Worm (Caenorhabditis elegans): ENCODE measurements around the gene ostf-4.

ce11 chrIII:10296904-10297303 is 21.5 kb downstream of the ostf-4 start:
- TF ChIP-seq tbx-8 (GFP tag; optimal IDR thresholded peaks at IDR 0.05) (no peak), unc-39 (tag; optimal IDR thresholded peaks at IDR 0.05) (no peak), sptf-1 (tag; optimal IDR thresholded peaks at IDR 0.05) (no peak), nhr-237 (tag; optimal IDR thresholded peaks at IDR 0.05) (no peak), lsy-2 (tag; optimal IDR thresholded peaks at IDR 0.05) (no peak), elt-1 (tag; optimal IDR thresholded peaks at IDR 0.05; ENCODE audit: borderline replicate concordance, insufficient read depth) (no peak), unc-62 (GFP tag; optimal IDR thresholded peaks at IDR 0.05) (no peak), nhr-2 (tag; optimal IDR thresholded peaks at IDR 0.05) (no peak), pha-4 (tag; optimal IDR thresholded peaks at IDR 0.05) (no peak), blmp-1 (tag; optimal IDR thresholded peaks at IDR 0.05) (no peak)

Measured in whole organism, mixed stage, embryonic.